Worm (Caenorhabditis elegans) whole organism, young adult: ENCODE results near the gene nhr-211.
A peak's percentile ranks its signal among the peaks of the same experiment; 100 is the strongest.

Experiments used
- B0035.1 ChIP-seq: sonication (generic microtip); optimal IDR thresholded peaks from 2 replicates; lab custom pipeline; 2016; ENCODE audit warnings: missing genetic modification characterization, mild to moderate bottlenecking, missing compliant biosample characterization, missing genotype, missing genetic modification reagents
- B0261.1 ChIP-seq: sonication (generic microtip); optimal IDR thresholded peaks from 2 replicates; lab custom pipeline; 2016; ENCODE audit warnings: mild to moderate bottlenecking, missing genetic modification characterization, moderate library complexity, missing compliant biosample characterization
- D2030.7 ChIP-seq: fragments of 200-800 bp; sonication (Bioruptor generic); IDR thresholded peaks from 2 replicates; pipeline ENCODE4 v1.3.6; 2022; ENCODE audit warnings: missing genetic modification reagents, missing genetic modification characterization, missing compliant biosample characterization
- F49E8.2 ChIP-seq: sonication (generic microtip); optimal IDR thresholded peaks from 3 replicates; lab custom pipeline; 2017; ENCODE audit warnings: missing genetic modification characterization, mild to moderate bottlenecking, missing compliant biosample characterization, antibody characterized with exemption, moderate library complexity; ENCODE audit not compliant: insufficient read depth
- F57A8.1 ChIP-seq: fragments of 200-800 bp; sonication (Bioruptor generic); optimal IDR thresholded peaks from 2 replicates; lab custom pipeline; 2018; ENCODE audit warnings: mild to moderate bottlenecking, missing genetic modification characterization, moderate library complexity, missing compliant biosample characterization
- F57C9.4 ChIP-seq: sonication (generic microtip); optimal IDR thresholded peaks from 2 replicates; lab custom pipeline; 2017; ENCODE audit warnings: mild to moderate bottlenecking, missing genetic modification characterization, missing compliant biosample characterization
- Y53F4B.3 ChIP-seq: fragments of 200-800 bp; sonication (Bioruptor generic); IDR thresholded peaks from 2 replicates; pipeline ENCODE4 v1.3.6; 2022; ENCODE audit warnings: missing genetic modification reagents, missing genetic modification characterization, missing compliant biosample characterization
- Y56A3A.18 ChIP-seq: fragments of 200-800 bp; sonication (Bioruptor generic); IDR thresholded peaks from 2 replicates; pipeline ENCODE4 v1.3.6; 2022; ENCODE audit warnings: missing genetic modification reagents, missing genetic modification characterization, missing compliant biosample characterization
- ceh-100 ChIP-seq: fragments of 200-800 bp; sonication (Bioruptor generic); IDR thresholded peaks from 2 replicates; pipeline ENCODE4 v1.3.6; 2022; ENCODE audit warnings: missing genetic modification reagents, missing genetic modification characterization, missing compliant biosample characterization
- ceh-58 ChIP-seq: fragments of 200-800 bp; sonication (Bioruptor generic); IDR thresholded peaks from 2 replicates; pipeline ENCODE4 v1.3.6; 2022; ENCODE audit warnings: missing genetic modification characterization, missing compliant biosample characterization
- die-1 ChIP-seq: sonication (generic microtip); optimal IDR thresholded peaks from 2 replicates; lab custom pipeline; 2016; ENCODE audit warnings: missing genotype, mild to moderate bottlenecking, missing genetic modification characterization, missing compliant biosample characterization
- ekl-4 ChIP-seq: fragments of 200-800 bp; sonication (Bioruptor generic); IDR thresholded peaks from 2 replicates; pipeline ENCODE4 v1.3.6; 2022; ENCODE audit warnings: missing genetic modification reagents, missing genetic modification characterization, missing compliant biosample characterization
- ets-4 ChIP-seq: fragments of 200-800 bp; sonication (Bioruptor generic); optimal IDR thresholded peaks from 2 replicates; lab custom pipeline; 2018; ENCODE audit warnings: mild to moderate bottlenecking, missing genetic modification characterization, missing compliant biosample characterization
- gei-17 ChIP-seq: fragments of 200-800 bp; sonication (Bioruptor generic); optimal IDR thresholded peaks from 2 replicates; lab custom pipeline; 2018; ENCODE audit warnings: mild to moderate bottlenecking, missing genetic modification characterization, missing compliant biosample characterization
- hlh-12 ChIP-seq: sonication (generic microtip); optimal IDR thresholded peaks from 2 replicates; lab custom pipeline; 2016; ENCODE audit warnings: missing genetic modification characterization, missing compliant biosample characterization
- hlh-26 ChIP-seq: fragments of 200-800 bp; sonication (Bioruptor generic); conservative IDR thresholded peaks from 2 replicates; pipeline ENCODE4 v1.3.6; 2022; ENCODE audit warnings: missing genetic modification reagents, missing genetic modification characterization, missing compliant biosample characterization
- hmg-1.2 ChIP-seq: fragments of 200-800 bp; sonication (Bioruptor generic); IDR thresholded peaks from 2 replicates; pipeline ENCODE4 v1.3.6; 2022; ENCODE audit warnings: missing genetic modification reagents, missing genetic modification characterization, missing compliant biosample characterization
- hrde-1 ChIP-seq: sonication (generic microtip); optimal IDR thresholded peaks from 2 replicates; lab custom pipeline; 2016; ENCODE audit warnings: missing genetic modification characterization, mild to moderate bottlenecking, missing compliant biosample characterization, moderate library complexity, missing genotype, missing genetic modification reagents, borderline replicate concordance
- lsy-27 ChIP-seq: sonication (generic microtip); optimal IDR thresholded peaks from 2 replicates; lab custom pipeline; 2017; ENCODE audit warnings: missing genetic modification characterization, mild to moderate bottlenecking, missing compliant biosample characterization, antibody characterized with exemption, missing genotype, borderline replicate concordance; ENCODE audit not compliant: insufficient read depth
- madf-6 ChIP-seq: fragments of 200-800 bp; sonication (Bioruptor generic); IDR thresholded peaks from 2 replicates; pipeline ENCODE4 v1.3.6; 2022; ENCODE audit warnings: missing genetic modification reagents, missing genetic modification characterization, missing compliant biosample characterization
- mel-28 ChIP-seq: sonication (generic microtip); optimal IDR thresholded peaks from 2 replicates; lab custom pipeline; 2016; ENCODE audit warnings: borderline replicate concordance, mild to moderate bottlenecking, missing genetic modification characterization, missing compliant biosample characterization
- nfya-1 ChIP-seq: sonication (generic microtip); optimal IDR thresholded peaks from 2 replicates; lab custom pipeline; 2017; ENCODE audit warnings: antibody characterized with exemption, missing compliant biosample characterization, missing genetic modification characterization, borderline replicate concordance; ENCODE audit not compliant: insufficient read depth
- nhr-27 ChIP-seq: fragments of 200-800 bp; sonication (Bioruptor generic); optimal IDR thresholded peaks from 2 replicates; lab custom pipeline; 2018; ENCODE audit warnings: mild to moderate bottlenecking, missing genetic modification characterization, moderate library complexity, missing compliant biosample characterization
- nhr-80 ChIP-seq: sonication (generic microtip); optimal IDR thresholded peaks from 2 replicates; lab custom pipeline; 2016; ENCODE audit warnings: missing genetic modification characterization, missing compliant biosample characterization
- rec-8 ChIP-seq, 2 experiments: sonication (generic microtip); optimal IDR thresholded peaks; 2 replicates each; lab custom pipeline; 2016; ENCODE audit warnings: mild to moderate bottlenecking in 2 of 2, missing genetic modification characterization in 2 of 2, missing genetic modification reagents in 2 of 2, missing genotype in 2 of 2, missing biosample characterization in 1 of 2, missing compliant biosample characterization in 1 of 2, moderate library complexity in 1 of 2
- rpc-1 ChIP-seq, 2 experiments: fragments of 150-350 bp in 1 of 2; sonication (generic microtip) in 1 of 2; optimal IDR thresholded peaks; 2 replicates each; lab custom pipeline; 2014 to 2018; ENCODE audit warnings: missing biosample characterization in 1 of 2, missing genetic modification characterization in 1 of 2, missing genetic modification reagents in 1 of 2, missing genotype in 1 of 2
- snpc-1.1 ChIP-seq: sonication (generic microtip); optimal IDR thresholded peaks from 2 replicates; lab custom pipeline; 2017; ENCODE audit warnings: missing genetic modification characterization, mild to moderate bottlenecking, missing compliant biosample characterization, antibody characterized with exemption, moderate library complexity, missing genotype, missing genetic modification reagents; ENCODE audit not compliant: insufficient read depth
- snpc-4 ChIP-seq, 5 experiments: fragments of 150-350 bp in 1 of 5; sonication (generic microtip) in 4 of 5; optimal IDR thresholded peaks; 2 replicates each; lab custom pipeline; 2014 to 2018; ENCODE audit warnings: missing genetic modification characterization in 5 of 5, missing biosample characterization in 3 of 5, antibody characterized with exemption in 2 of 5, mild to moderate bottlenecking in 2 of 5, missing compliant biosample characterization in 2 of 5, missing genotype in 2 of 5, moderate library complexity in 2 of 5, missing genetic modification reagents in 1 of 5
- unc-130 ChIP-seq: sonication (generic microtip); optimal IDR thresholded peaks from 2 replicates; lab custom pipeline; 2016; ENCODE audit warnings: missing genetic modification reagents, missing genetic modification characterization, missing compliant biosample characterization
- zim-3 ChIP-seq: sonication (generic microtip); optimal IDR thresholded peaks from 2 replicates; lab custom pipeline; 2017; ENCODE audit warnings: mild to moderate bottlenecking, missing genetic modification characterization, moderate library complexity, missing compliant biosample characterization
- ztf-25 ChIP-seq: fragments of 200-800 bp; sonication (Bioruptor generic); IDR thresholded peaks from 2 replicates; pipeline ENCODE4 v1.3.6; 2022; ENCODE audit warnings: missing genetic modification reagents, missing genetic modification characterization, missing compliant biosample characterization
- ztf-26 ChIP-seq: sonication (generic microtip); optimal IDR thresholded peaks from 2 replicates; lab custom pipeline; 2017; ENCODE audit warnings: missing genetic modification characterization, missing compliant biosample characterization
- ztf-6 ChIP-seq: fragments of 200-800 bp; sonication (Bioruptor generic); IDR thresholded peaks from 2 replicates; pipeline ENCODE4 v1.3.6; 2022; ENCODE audit warnings: missing genetic modification reagents, missing genetic modification characterization, missing compliant biosample characterization

The nhr-211 gene

ce11 chrV:519445-519844 is 32.7 kb downstream of the nhr-211 start, which contains the start of gene nhr-210:
TSS of gene nhr-210 (minus strand) at chrV:519545.
- TF ChIP-seq zim-3 (tag; lab: Kevin White, UChicago) (no peak), nhr-80 (peak; percentile 44)

- TF ChIP-seq hlh-26 (no peak), snpc-1.1 (tag; lab: Kevin White, UChicago) (no peak), ztf-25 (GFP tag; lab: Robert Waterston, UW) (no peak), F49E8.2 (tag; lab: Kevin White, UChicago) (no peak), hmg-1.2 (no peak), F57C9.4 (tag; lab: Kevin White, UChicago) (no peak), die-1 (no peak)
These were observed 34.7 kb downstream of the nhr-211 start, which contains the start of gene srw-107 for ce11 chrV:521517-521916. TSS of gene srw-107 (minus strand) at chrV:521617.

ce11 chrV:524058-524457 is 37.3 kb downstream of the nhr-211 start, which contains the start of gene lipl-3:
TSS of gene lipl-3 (minus strand) at chrV:524218.
- TF ChIP-seq rpc-1 (optimal IDR thresholded peaks at IDR 0.05; lab: Kevin White, UChicago) (no peak), rpc-1 (tag; optimal IDR thresholded peaks at IDR 0.05; lab: Kevin White, UChicago) (no peak), Y56A3A.18 (GFP tag; lab: Robert Waterston, UW) (no peak), ets-4 (no peak), ceh-100 (no peak), nhr-80 (peak; percentile 30), rec-8 (tag; optimal IDR thresholded peaks at IDR 0.05; lab: Kevin White, UChicago) (no peak)

ce11 chrV:525040-525439 is 38.3 kb downstream of the nhr-211 start, which contains the start of gene R11G11.16:
TSS of gene R11G11.16 (minus strand) at chrV:525140.
- TF ChIP-seq F57A8.1 (no peak), nhr-27 (tag; lab: Kevin White, UChicago) (no peak), B0261.1 (no peak), ekl-4 (no peak), mel-28 (tag; lab: Kevin White, UChicago) (no peak)

ce11 chrV:527602-528001 is 40.8 kb downstream of the nhr-211 start, which contains the start of gene srw-108:
TSS of gene srw-108 (plus strand) at chrV:527902.
- no peak for TF ChIP-seq Y53F4B.3
- TF ChIP-seq hlh-12 (tag; lab: Kevin White, UChicago) = no peak
- no peak for TF ChIP-seq D2030.7
- no peak for TF ChIP-seq ztf-26 (tag; lab: Kevin White, UChicago)
- TF ChIP-seq hlh-26 = no peak
- no peak for TF ChIP-seq nfya-1 (tag; lab: Kevin White, UChicago)
- TF ChIP-seq snpc-4 (GFP tag; optimal IDR thresholded peaks at IDR 0.05; lab: Kevin White, UChicago) = no peak
- no peak for TF ChIP-seq snpc-4 (tag; optimal IDR thresholded peaks at IDR 0.05; lab: Kevin White, UChicago)
- no peak for TF ChIP-seq hrde-1
- TF ChIP-seq B0035.1 (tag; lab: Kevin White, UChicago) = no peak
- TF ChIP-seq lsy-27 = no peak
- TF ChIP-seq madf-6 (GFP tag; lab: Robert Waterston, UW) = no peak
- no peak for TF ChIP-seq ceh-100
- TF ChIP-seq gei-17 (GFP tag; lab: Kevin White, UChicago) = no peak
- no peak for TF ChIP-seq ceh-58 (GFP tag; lab: Robert Waterston, UW)
- TF ChIP-seq die-1 = no peak
- no peak for TF ChIP-seq ztf-6
- TF ChIP-seq unc-130 (GFP tag; lab: Kevin White, UChicago) = no peak
